Worm (Caenorhabditis elegans) whole organism, L4/young adult: Measurements from ENCODE around the gene mrps-22.
A peak's percentile ranks its signal among the peaks of the same experiment; 100 is the strongest.

ENCODE experiments used
- W03F9.2 ChIP-seq: fragments of 150-350 bp; optimal IDR thresholded peaks from 2 replicates; lab custom pipeline; 2014; ENCODE audit warnings: missing biosample characterization, missing genetic modification characterization
- dao-5 ChIP-seq: sonication (generic microtip); optimal IDR thresholded peaks from 2 replicates; lab custom pipeline; 2016; ENCODE audit warnings: missing genotype, missing genetic modification characterization, moderate library complexity, missing compliant biosample characterization
- him-1 ChIP-seq: sonication (generic microtip); optimal IDR thresholded peaks from 2 replicates; lab custom pipeline; 2016; ENCODE audit warnings: missing genotype, missing genetic modification reagents, missing genetic modification characterization, missing compliant biosample characterization

DNA sequence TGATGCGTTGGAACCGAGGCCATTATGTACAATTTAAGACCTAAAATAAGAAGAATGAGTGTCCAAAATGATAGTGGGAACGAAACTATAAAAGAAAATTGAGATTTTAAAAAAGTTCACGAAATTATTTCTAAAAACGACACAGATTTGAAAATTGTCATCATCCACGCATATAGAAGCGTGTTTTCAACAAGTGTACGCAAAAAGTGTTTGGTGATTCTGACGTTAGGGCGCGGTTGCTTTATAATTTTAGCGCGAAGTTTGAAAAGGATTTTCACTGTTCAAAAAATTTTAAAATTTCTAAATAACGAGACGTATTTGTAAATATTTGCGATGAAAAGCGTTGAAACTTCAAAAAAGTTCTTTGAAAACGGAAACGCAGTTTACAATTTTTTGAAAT lies 19.1 kb upstream of the mrps-22 start, which contains the start of gene cdc-48.1:
- TF ChIP-seq him-1 (tag; lab: Kevin White, UChicago) (peak; percentile 100), dao-5 (tag; lab: Kevin White, UChicago) (peak; percentile 80), W03F9.2 (tag; lab: Kevin White, UChicago) (peak; percentile 99)
